Worm (Caenorhabditis elegans) whole organism, early embryonic: ENCODE measurements around the gene C26H9A.3.

Experiments used
- B0310.2 ChIP-seq: sonication (generic microtip); optimal IDR thresholded peaks from 2 replicates; lab custom pipeline; 2016; ENCODE audit warnings: mild to moderate bottlenecking, missing genetic modification characterization, missing compliant biosample characterization
- F13C5.2 ChIP-seq: sonication (generic microtip); optimal IDR thresholded peaks from 2 replicates; lab custom pipeline; 2017; ENCODE audit warnings: mild to moderate bottlenecking, missing genetic modification characterization, inconsistent platforms, missing compliant biosample characterization
- aly-1 ChIP-seq: sonication (generic microtip); optimal IDR thresholded peaks from 2 replicates; lab custom pipeline; 2016; ENCODE audit warnings: missing genetic modification characterization, missing compliant biosample characterization
- ama-1 ChIP-seq: fragments of 150-350 bp; optimal IDR thresholded peaks from 2 replicates; lab custom pipeline; 2014
- ceh-13 ChIP-seq: fragments of 200-800 bp; sonication (Bioruptor generic); optimal IDR thresholded peaks from 2 replicates; lab custom pipeline; 2018; ENCODE audit warnings: mild to moderate bottlenecking, missing genetic modification characterization, missing compliant biosample characterization
- ceh-36 ChIP-seq: sonication (generic microtip); optimal IDR thresholded peaks from 2 replicates; lab custom pipeline; 2016; ENCODE audit warnings: missing genetic modification characterization, inconsistent platforms, missing compliant biosample characterization
- flt-1 ChIP-seq: fragments of 200-800 bp; sonication (Bioruptor generic); IDR thresholded peaks from 2 replicates; pipeline ENCODE4 v1.3.6; 2022; ENCODE audit warnings: missing genetic modification characterization, missing compliant biosample characterization
- hmbx-1 ChIP-seq: sonication (generic microtip); optimal IDR thresholded peaks from 2 replicates; lab custom pipeline; 2016; ENCODE audit warnings: mild to moderate bottlenecking, missing genetic modification characterization, missing compliant biosample characterization
- pes-1 ChIP-seq: fragments of 200-800 bp; sonication (Bioruptor generic); IDR thresholded peaks from 2 replicates; pipeline ENCODE4 v1.3.6; 2022; ENCODE audit warnings: missing genetic modification reagents, missing genetic modification characterization, missing compliant biosample characterization
- scrt-1 ChIP-seq: fragments of 200-800 bp; sonication (Bioruptor generic); IDR thresholded peaks from 2 replicates; pipeline ENCODE4 v1.3.6; 2022; ENCODE audit warnings: missing genetic modification characterization, missing compliant biosample characterization
- sea-1 ChIP-seq: fragments of 200-800 bp; sonication (Bioruptor generic); conservative IDR thresholded peaks from 2 replicates; pipeline ENCODE4 v1.3.6; 2022; ENCODE audit warnings: missing genetic modification characterization, missing compliant biosample characterization
- tbx-11 ChIP-seq: fragments of 200-800 bp; sonication (Bioruptor generic); IDR thresholded peaks from 2 replicates; pipeline ENCODE4 v1.3.6; 2022; ENCODE audit warnings: missing genetic modification characterization, missing compliant biosample characterization
- tra-4 ChIP-seq: sonication (generic microtip); optimal IDR thresholded peaks from 2 replicates; lab custom pipeline; 2017; ENCODE audit warnings: missing genetic modification characterization, missing compliant biosample characterization

DNA sequence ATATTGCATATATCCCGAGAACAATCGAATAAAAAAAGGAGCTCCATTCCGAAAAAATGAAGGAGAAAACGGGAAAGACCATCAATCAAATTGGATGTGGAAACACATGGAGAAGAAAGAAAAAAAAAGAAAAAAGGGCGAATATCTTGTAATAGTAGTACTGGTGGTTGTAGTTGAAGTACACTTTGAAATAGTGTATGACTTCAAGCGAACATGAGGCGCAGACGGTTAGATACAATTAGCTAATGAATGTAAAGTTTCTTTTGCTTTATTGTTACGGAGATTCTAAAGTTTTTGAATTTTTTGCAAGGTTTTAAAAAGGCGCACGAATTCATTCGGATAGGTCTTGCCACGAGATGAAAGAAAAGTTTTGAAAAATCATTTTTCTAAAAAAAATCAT lies 6.8 kb downstream of the C26H9A.3 start:
- no peak for TF ChIP-seq F13C5.2 (tag; lab: Kevin White, UChicago)
- TF ChIP-seq scrt-1 = no peak
- TF ChIP-seq ama-1 (lab: Kevin White, UChicago) = no peak
- no peak for TF ChIP-seq tra-4 (tag; lab: Kevin White, UChicago)
- no peak for TF ChIP-seq pes-1 (GFP tag; lab: Robert Waterston, UW)
- no peak for TF ChIP-seq tbx-11
- TF ChIP-seq hmbx-1 (tag; lab: Kevin White, UChicago) = no peak
- TF ChIP-seq aly-1 = no peak
- no peak for TF ChIP-seq flt-1
- no peak for TF ChIP-seq B0310.2 (tag; lab: Kevin White, UChicago)
- no peak for TF ChIP-seq sea-1
- TF ChIP-seq ceh-36 (tag; lab: Kevin White, UChicago) = no peak
- TF ChIP-seq ceh-13 (GFP tag; lab: Kevin White, UChicago) = no peak
